Worm (Caenorhabditis elegans): Measurements from ENCODE around the gene F32A5.8.

DNA sequence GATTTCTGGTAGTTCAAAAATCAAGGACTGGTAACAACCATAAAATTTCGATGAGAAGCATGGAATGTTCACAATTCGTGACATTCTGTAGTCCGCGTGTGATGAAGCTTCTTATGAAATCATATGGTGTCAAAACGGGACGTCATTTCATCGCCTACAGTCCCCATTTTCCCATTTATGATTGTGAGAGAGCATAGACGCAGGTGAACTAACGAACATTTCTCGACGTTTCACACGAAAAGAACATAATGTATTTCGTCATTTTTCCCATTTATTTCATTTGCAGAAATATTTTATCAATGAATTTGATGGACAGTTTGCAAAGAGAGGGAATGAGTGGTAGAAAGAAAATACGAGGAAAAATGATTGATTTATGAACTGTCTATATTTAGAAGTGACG lies 31.2 kb downstream of the F32A5.8 start:
- TF ChIP-seq ceh-82 (tag; optimal IDR thresholded peaks at IDR 0.05) (no peak), pha-4 (tag; optimal IDR thresholded peaks at IDR 0.05) (no peak)
